Fruit fly (Drosophila melanogaster): ENCODE data around the gene CG11755.

DNA sequence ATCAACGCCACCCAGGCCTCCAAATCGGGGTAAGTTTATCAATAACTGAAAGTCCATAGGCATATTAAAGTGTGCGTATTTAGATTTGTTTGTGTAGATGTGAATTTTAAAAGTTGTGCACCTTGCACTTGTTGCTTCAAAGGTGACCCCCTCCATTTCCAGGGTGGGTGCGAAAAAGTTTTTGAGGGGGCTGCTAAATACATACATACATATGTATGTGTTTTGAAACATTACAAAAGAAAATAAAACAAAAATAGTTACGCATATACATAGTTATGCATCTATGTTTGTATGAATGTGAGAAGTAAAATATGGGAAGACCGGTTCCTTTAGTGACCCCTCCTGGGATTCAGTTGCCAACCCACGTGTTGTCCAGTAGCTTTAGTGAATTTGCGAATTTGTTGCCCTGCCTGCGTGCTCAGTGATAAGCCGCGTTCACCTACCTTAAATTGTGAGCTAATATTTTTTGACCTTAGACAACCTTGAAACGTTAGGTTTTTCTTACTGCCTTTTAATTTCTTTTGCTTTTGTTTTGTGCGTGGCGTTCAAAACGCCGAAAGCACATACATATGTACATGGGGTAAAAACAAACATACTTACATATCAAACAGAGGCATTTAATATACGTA lies 6.7 kb upstream of the CG11755 start:
- TF ChIP-seq woc (GFP tag; optimal IDR thresholded peaks at IDR 0.05): no peak
- TF ChIP-seq psq (GFP tag; optimal IDR thresholded peaks at IDR 0.05): no peak
- no peak for TF ChIP-seq pan (optimal IDR thresholded peaks at IDR 0.05)
- no peak for TF ChIP-seq Myc (optimal IDR thresholded peaks at IDR 0.05)
- no peak for TF ChIP-seq dmrt93B (GFP tag; optimal IDR thresholded peaks at IDR 0.05)
- TF ChIP-seq fru (GFP tag; optimal IDR thresholded peaks at IDR 0.05): no peak
- TF ChIP-seq HLH106 (tag; optimal IDR thresholded peaks at IDR 0.05): no peak
